Fruit fly (Drosophila melanogaster) whole organism, adult: ENCODE data around the gene CG13315.

Source experiments
- CG11617 ChIP-seq: fragments of 200-800 bp; sonication (Bioruptor generic); optimal IDR thresholded peaks from 2 replicates; lab custom pipeline; 2017; ENCODE audit warnings: mild to moderate bottlenecking, missing biosample characterization, missing genetic modification reagents, missing genetic modification characterization
- CG14711 ChIP-seq: fragments of 200-800 bp; sonication (Bioruptor generic); optimal IDR thresholded peaks from 2 replicates; lab custom pipeline; 2018; ENCODE audit warnings: missing biosample characterization, mild to moderate bottlenecking, missing genetic modification characterization, moderate library complexity
- CG33017 ChIP-seq: fragments of 200-800 bp; sonication (Bioruptor generic); optimal IDR thresholded peaks from 2 replicates; lab custom pipeline; 2018; ENCODE audit warnings: missing biosample characterization, mild to moderate bottlenecking, missing genetic modification characterization, moderate library complexity
- Clk ChIP-seq: fragments of 200-800 bp; sonication (Bioruptor generic); optimal IDR thresholded peaks from 2 replicates; lab custom pipeline; 2017; ENCODE audit warnings: missing biosample characterization, missing genetic modification characterization
- Hr96 ChIP-seq: fragments of 200-800 bp; sonication (Bioruptor generic); optimal IDR thresholded peaks from 2 replicates; lab custom pipeline; 2016; ENCODE audit warnings: missing biosample characterization, missing genetic modification characterization
- cnc ChIP-seq, 2 experiments: fragments of >200 bp; optimal IDR thresholded peaks; 2 replicates each; lab custom pipeline; 2017
- kay ChIP-seq: fragments of 200-800 bp; sonication (Bioruptor generic); peaks from one replicate; lab custom pipeline; 2016; ENCODE audit warnings: missing biosample characterization, missing genetic modification characterization, borderline replicate concordance
- ovo ChIP-seq: fragments of 200-800 bp; sonication (Bioruptor generic); optimal IDR thresholded peaks from 2 replicates; lab custom pipeline; 2016; ENCODE audit warnings: missing biosample characterization, missing genetic modification characterization
- pad ChIP-seq: fragments of 200-800 bp; sonication (Bioruptor generic); optimal IDR thresholded peaks from 3 replicates; lab custom pipeline; 2017; ENCODE audit warnings: missing biosample characterization, missing genetic modification characterization, mild to moderate bottlenecking, moderate library complexity, missing genetic modification reagents
- tj ChIP-seq: fragments of 200-800 bp; sonication (Bioruptor generic); optimal IDR thresholded peaks from 3 replicates; lab custom pipeline; 2017; ENCODE audit warnings: missing biosample characterization, mild to moderate bottlenecking, missing genetic modification characterization, moderate library complexity

dm6 chr3L:9126888-9127689 lies 30.4 kb downstream of the CG13315 start:
- peak; percentile 25 for TF ChIP-seq Hr96 (GFP tag; lab: Kevin White, UChicago)
- no peak for TF ChIP-seq ovo (GFP tag; lab: Kevin White, UChicago)
- peak; percentile 26 for TF ChIP-seq CG14711 (tag; lab: Kevin White, UChicago)
- no peak for TF ChIP-seq cnc (optimal IDR thresholded peaks at IDR 0.05; lab: Kevin White, UChicago)
- TF ChIP-seq CG33017 (tag; lab: Kevin White, UChicago), result peak; percentile 47
- TF ChIP-seq Clk, result peak; percentile 57
- TF ChIP-seq kay (GFP tag; lab: Kevin White, UChicago), result peak; percentile 74
- TF ChIP-seq pad (GFP tag; lab: Kevin White, UChicago), result peak; percentile 35
- no peak for TF ChIP-seq tj (GFP tag; lab: Kevin White, UChicago)
- peak; percentile 19 for TF ChIP-seq CG11617 (GFP tag; lab: Kevin White, UChicago)
